Fruit fly (Drosophila melanogaster): ENCODE measurements around the gene ppk18.

Gene ppk18

dm6 chr2L:9737803-9738202 is 33.0 kb downstream of the ppk18 start (continued):
- TF ChIP-seq CG13624 (GFP tag; optimal IDR thresholded peaks at IDR 0.05) (no peak), pfk (GFP tag; optimal IDR thresholded peaks at IDR 0.05) (no peak), CG7839 (tag; optimal IDR thresholded peaks at IDR 0.05) (peak; percentile 37), CG12391 (tag; optimal IDR thresholded peaks at IDR 0.05) (peak; percentile 3), CG6254 (GFP tag; optimal IDR thresholded peaks at IDR 0.05) (no peak), CG1529 (GFP tag; optimal IDR thresholded peaks at IDR 0.05) (no peak), Hmr (GFP tag; optimal IDR thresholded peaks at IDR 0.05) (peak; percentile 8), CG7786 (GFP tag; optimal IDR thresholded peaks at IDR 0.05) (no peak), Adf1 (GFP tag; IDR thresholded peaks at IDR 0.05) (no peak), Ssrp (tag; optimal IDR thresholded peaks at IDR 0.05) (peak; percentile 19), Xbp1 (GFP tag; optimal IDR thresholded peaks at IDR 0.05) (peak; percentile 3), CG17359 (tag; optimal IDR thresholded peaks at IDR 0.05) (peak; percentile 32), dysf (GFP tag; IDR thresholded peaks at IDR 0.05) (0 out of 3 replicates have a peak, but pooled peaks have one; percentile 17), Max (GFP tag; optimal IDR thresholded peaks at IDR 0.05) (no peak), onecut (GFP tag; IDR thresholded peaks at IDR 0.05) (0 out of 2 replicates have a peak, but pooled peaks have one; percentile 11), CG9727 (GFP tag; optimal IDR thresholded peaks at IDR 0.05) (peak; percentile 14), bcd (GFP tag; optimal IDR thresholded peaks at IDR 0.05) (peak; percentile 33), CG31441 (GFP tag; IDR thresholded peaks at IDR 0.05) (peak; percentile 45; the same call in 1 of the 2 replicates), fd96Cb (tag; optimal IDR thresholded peaks at IDR 0.05) (no peak), ssp (GFP tag; IDR thresholded peaks at IDR 0.05) (no peak), Med (GFP tag) (peak; percentile 13), CG13424 (tag; optimal IDR thresholded peaks at IDR 0.05) (no peak), grau (tag; optimal IDR thresholded peaks at IDR 0.05) (peak; percentile 27), gem (tag; optimal IDR thresholded peaks at IDR 0.05) (peak; percentile 46), prd (optimal IDR thresholded peaks at IDR 0.05) (no peak), prd (GFP tag; IDR thresholded peaks at IDR 0.05) (peak; percentile 13; the same call in 1 of the 3 replicates), CG10462 (GFP tag; optimal IDR thresholded peaks at IDR 0.05) (no peak), gce (GFP tag; IDR thresholded peaks at IDR 0.05) (no peak), CG11504 (tag; optimal IDR thresholded peaks at IDR 0.05) (peak; percentile 59), zen2 (GFP tag; IDR thresholded peaks at IDR 0.05; ENCODE audit: partially characterized antibody) (no peak), Xrp1 (GFP tag; IDR thresholded peaks at IDR 0.05) (peak; percentile 7; the same call in 1 of the 2 replicates), nmo (GFP tag; optimal IDR thresholded peaks at IDR 0.05) (peak; percentile 25), Dad (GFP tag; optimal IDR thresholded peaks at IDR 0.05) (no peak), Dbx (GFP tag; IDR thresholded peaks at IDR 0.05) (0 out of 3 replicates have a peak, but pooled peaks have one; percentile 14), sens (GFP tag) (peak; percentile 75), unpg (GFP tag; optimal IDR thresholded peaks at IDR 0.05) (peak; percentile 22), Dfd (GFP tag; optimal IDR thresholded peaks at IDR 0.05) (no peak), knrl (GFP tag; IDR thresholded peaks at IDR 0.05; ENCODE audit: partially characterized antibody) (no peak), tio (GFP tag; optimal IDR thresholded peaks at IDR 0.05) (peak; percentile 18), CG15479 (GFP tag; optimal IDR thresholded peaks at IDR 0.05) (no peak), CG16779 (GFP tag; IDR thresholded peaks at IDR 0.05) (no peak), al (GFP tag; IDR thresholded peaks at IDR 0.05) (no peak), CG10366 (GFP tag; IDR thresholded peaks at IDR 0.05) (no peak), aop (GFP tag; IDR thresholded peaks at IDR 0.05) (no peak), row (GFP tag; IDR thresholded peaks at IDR 0.05) (peak; percentile 36; the same call in 2 of the 3 replicates), Hr51 (GFP tag; optimal IDR thresholded peaks at IDR 0.05) (peak in 1 of 2 experiments; percentile 49), ems (GFP tag; optimal IDR thresholded peaks at IDR 0.05) (no peak), Gsc (GFP tag; IDR thresholded peaks at IDR 0.05) (no peak), Blimp-1 (GFP tag; optimal IDR thresholded peaks at IDR 0.05) (peak; percentile 8), cad (GFP tag; optimal IDR thresholded peaks at IDR 0.05) (no peak), phol (tag; optimal IDR thresholded peaks at IDR 0.05) (peak; percentile 34)
